Worm (Caenorhabditis elegans): Measurements from ENCODE around the gene mib-1.

DNA sequence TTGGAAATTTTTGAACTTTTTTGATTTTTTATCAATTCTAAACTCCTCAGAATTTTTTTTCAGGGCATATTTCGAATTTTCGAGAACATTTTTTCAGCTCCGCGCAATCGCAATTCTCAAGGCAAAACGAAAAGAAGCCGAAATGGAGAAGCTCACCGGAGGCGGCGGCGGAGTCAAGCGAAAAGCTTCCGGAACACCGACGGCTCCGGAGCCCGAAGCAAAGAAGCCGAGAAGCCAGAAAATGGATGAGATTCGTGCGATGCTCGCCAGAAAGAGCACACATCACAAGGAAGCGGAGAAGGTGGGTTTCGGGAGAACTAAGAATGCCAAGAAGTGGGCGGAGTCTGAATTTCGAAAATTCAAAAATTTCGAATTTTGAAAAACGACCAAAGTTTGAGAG, 33.6 kb upstream of the mib-1 start:
- TF ChIP-seq R02D3.7 (tag; optimal IDR thresholded peaks at IDR 0.05) (no peak), mdl-1 (tag; optimal IDR thresholded peaks at IDR 0.05) (no peak), elt-3 (tag; optimal IDR thresholded peaks at IDR 0.05) (no peak), skn-1 (tag; optimal IDR thresholded peaks at IDR 0.05) (no peak), ama-1 (optimal IDR thresholded peaks at IDR 0.05) (no peak), mml-1 (tag; optimal IDR thresholded peaks at IDR 0.05) (no peak), elt-1 (tag; optimal IDR thresholded peaks at IDR 0.05) (no peak), aly-2 (tag; optimal IDR thresholded peaks at IDR 0.05) (no peak)
